Worm (Caenorhabditis elegans): ENCODE results near the gene sri-18.

DNA sequence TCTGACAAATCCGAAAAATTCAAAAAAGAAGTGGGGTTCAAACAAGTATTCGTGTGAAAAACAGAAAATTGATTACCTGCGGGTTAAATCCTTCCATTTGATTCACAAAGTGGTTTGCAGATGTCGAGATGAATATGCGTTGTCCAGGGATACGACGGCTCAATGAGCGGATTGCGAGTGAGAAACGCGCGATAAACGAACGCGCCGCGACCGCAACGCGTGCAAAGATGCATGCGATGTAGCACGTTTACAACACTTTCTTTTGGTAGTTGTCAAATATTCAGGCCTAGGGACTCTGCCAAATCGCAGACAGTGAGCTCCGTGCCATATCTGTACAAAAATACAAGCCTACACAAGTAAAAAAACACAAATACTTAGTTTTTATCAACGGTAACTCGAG, 21.7 kb downstream of the sri-18 start, which contains the start of gene fubl-1:
- TF ChIP-seq hmg-20 (GFP tag; IDR thresholded peaks at IDR 0.05) (no peak), bed-1 (GFP tag; IDR thresholded peaks at IDR 0.05) (no peak), unc-62 (GFP tag; optimal IDR thresholded peaks at IDR 0.05) (no peak), aptf-3 (GFP tag; IDR thresholded peaks at IDR 0.05) (no peak), let-607 (tag; optimal IDR thresholded peaks at IDR 0.05) (no peak), rec-8 (tag; optimal IDR thresholded peaks at IDR 0.05) (no peak), ama-1 (optimal IDR thresholded peaks at IDR 0.05) (no peak), ama-1 (GFP tag; optimal IDR thresholded peaks at IDR 0.05) (no peak), F57C9.4 (tag; optimal IDR thresholded peaks at IDR 0.05) (no peak)
